Fruit fly (Drosophila melanogaster) whole organism, embryonic: ENCODE results near the gene Cyp312a1.

Experiments
- Aef1 ChIP-seq: fragments of 200-800 bp; sonication (Bioruptor generic); IDR thresholded peaks from 3 replicates; pipeline ENCODE4 v1.3.6; 2022; ENCODE audit warnings: missing biosample characterization, missing genetic modification characterization
- B-H2 ChIP-seq: fragments of 200-800 bp; sonication (Bioruptor generic); optimal IDR thresholded peaks from 2 replicates; lab custom pipeline; 2018; ENCODE audit warnings: missing biosample characterization, mild to moderate bottlenecking, missing genetic modification characterization
- CG10321 ChIP-seq: fragments of 200-800 bp; sonication (Bioruptor generic); IDR thresholded peaks from 2 replicates; pipeline ENCODE4 v1.3.6; 2022; ENCODE audit warnings: missing biosample characterization, missing genetic modification characterization
- CG11560 ChIP-seq: fragments of 200-800 bp; sonication (Bioruptor generic); IDR thresholded peaks from 3 replicates; pipeline ENCODE4 v1.3.6; 2022; ENCODE audit warnings: missing biosample characterization, missing genetic modification characterization
- CG12071 ChIP-seq: fragments of 200-800 bp; sonication (Bioruptor generic); optimal IDR thresholded peaks from 3 replicates; lab custom pipeline; 2018; ENCODE audit warnings: missing biosample characterization, mild to moderate bottlenecking, missing genetic modification characterization
- CG2889 ChIP-seq: fragments of 200-800 bp; sonication (Bioruptor generic); IDR thresholded peaks from 3 replicates; pipeline ENCODE4 v1.3.6; 2022; ENCODE audit warnings: missing biosample characterization, missing genetic modification characterization
- CG30020 ChIP-seq: fragments of 200-800 bp; optimal IDR thresholded peaks from 2 replicates; lab custom pipeline; 2019; ENCODE audit warnings: missing biosample characterization, mild to moderate bottlenecking, missing genetic modification characterization, moderate library complexity
- CG5953 ChIP-seq: fragments of 200-800 bp; sonication (Bioruptor generic); IDR thresholded peaks from 2 replicates; pipeline ENCODE4 v1.3.6; 2022; ENCODE audit warnings: missing biosample characterization, missing genetic modification characterization
- CG7556 ChIP-seq: fragments of 200-800 bp; sonication (Bioruptor generic); optimal IDR thresholded peaks from 2 replicates; lab custom pipeline; 2017; ENCODE audit warnings: missing biosample characterization, mild to moderate bottlenecking, missing genetic modification characterization
- CG9215 ChIP-seq: fragments of 200-800 bp; sonication (Bioruptor generic); IDR thresholded peaks from 2 replicates; pipeline ENCODE4 v1.3.6; 2022; ENCODE audit warnings: missing biosample characterization, missing genetic modification characterization
- CG9437 ChIP-seq: fragments of 200-800 bp; sonication (Bioruptor generic); optimal IDR thresholded peaks from 2 replicates; lab custom pipeline; 2018; ENCODE audit warnings: missing biosample characterization, mild to moderate bottlenecking, missing genetic modification characterization
- CHES-1-like ChIP-seq: fragments of 200-800 bp; sonication (Bioruptor generic); optimal IDR thresholded peaks from 2 replicates; lab custom pipeline; 2016; ENCODE audit warnings: missing biosample characterization, missing genetic modification characterization
- Camta ChIP-seq: fragments of 200-800 bp; sonication (Bioruptor generic); optimal IDR thresholded peaks from 2 replicates; lab custom pipeline; 2016; ENCODE audit warnings: missing biosample characterization, missing genetic modification characterization
- Chrac-16 ChIP-seq: fragments of 200-800 bp; sonication (Bioruptor generic); optimal IDR thresholded peaks from 3 replicates; lab custom pipeline; 2016; ENCODE audit warnings: missing biosample characterization, missing genetic modification characterization
- D19B ChIP-seq: fragments of 200-800 bp; sonication (Bioruptor generic); optimal IDR thresholded peaks from 2 replicates; lab custom pipeline; 2017; ENCODE audit warnings: missing biosample characterization, mild to moderate bottlenecking, missing genetic modification characterization
- Hand ChIP-seq: fragments of 200-800 bp; sonication (Bioruptor generic); optimal IDR thresholded peaks from 2 replicates; lab custom pipeline; 2017; ENCODE audit warnings: mild to moderate bottlenecking, missing biosample characterization, missing genetic modification reagents, missing genetic modification characterization
- Hr78 ChIP-seq, 2 experiments: fragments of 200-800 bp in 1 of 2; fragments of >200 bp in 1 of 2; sonication (Bioruptor generic) in 1 of 2; optimal IDR thresholded peaks; 2 replicates each; lab custom pipeline; 2017 to 2019; ENCODE audit warnings: missing biosample characterization in 2 of 2, missing genetic modification characterization in 2 of 2, mild to moderate bottlenecking in 1 of 2, moderate library complexity in 1 of 2
- Lhr ChIP-seq: fragments of 200-800 bp; sonication (Bioruptor generic); optimal IDR thresholded peaks from 3 replicates; lab custom pipeline; 2017; ENCODE audit warnings: mild to moderate bottlenecking, missing biosample characterization, missing genetic modification reagents, missing genetic modification characterization
- Lim3 ChIP-seq: fragments of 200-800 bp; sonication (Bioruptor generic); IDR thresholded peaks from 2 replicates; pipeline ENCODE4 v1.3.6; 2022; ENCODE audit warnings: missing biosample characterization, missing genetic modification characterization
- Myb ChIP-seq: fragments of 200-800 bp; sonication (Bioruptor generic); optimal IDR thresholded peaks from 2 replicates; lab custom pipeline; 2016; ENCODE audit warnings: missing biosample characterization, missing genetic modification characterization
- NK7.1 ChIP-seq: fragments of 200-800 bp; sonication (Bioruptor generic); optimal IDR thresholded peaks from 3 replicates; lab custom pipeline; 2016; ENCODE audit warnings: missing biosample characterization, missing genetic modification characterization
- PHDP ChIP-seq: fragments of 200-800 bp; sonication (Bioruptor generic); optimal IDR thresholded peaks from 3 replicates; lab custom pipeline; 2018; ENCODE audit warnings: missing biosample characterization, mild to moderate bottlenecking, missing genetic modification characterization, moderate library complexity
- Ssrp ChIP-seq: fragments of 200-800 bp; sonication (Bioruptor generic); optimal IDR thresholded peaks from 2 replicates; lab custom pipeline; 2018; ENCODE audit warnings: missing biosample characterization, mild to moderate bottlenecking, missing genetic modification characterization, moderate library complexity
- Usf ChIP-seq: fragments of 200-800 bp; sonication (Bioruptor generic); optimal IDR thresholded peaks from 2 replicates; lab custom pipeline; 2017; ENCODE audit warnings: missing genotype, missing biosample characterization, missing genetic modification characterization
- bab2 ChIP-seq: fragments of 200-800 bp; sonication (Bioruptor generic); optimal IDR thresholded peaks from 2 replicates; lab custom pipeline; 2016; ENCODE audit warnings: missing biosample characterization, missing genetic modification characterization
- bowl ChIP-seq: fragments of 200-800 bp; sonication (Bioruptor generic); IDR thresholded peaks from 2 replicates; pipeline ENCODE4 v1.3.6; 2022; ENCODE audit warnings: missing biosample characterization, missing genetic modification characterization
- eve ChIP-seq, 2 experiments: fragments of >200 bp; optimal IDR thresholded peaks; 2 replicates each; lab custom pipeline; 2017; ENCODE audit warnings: missing biosample characterization in 2 of 2, missing genetic modification characterization in 2 of 2
- ftz-f1 ChIP-seq: fragments of 200-800 bp; sonication (Bioruptor generic); optimal IDR thresholded peaks from 2 replicates; lab custom pipeline; 2016; ENCODE audit warnings: missing biosample characterization, missing genetic modification characterization
- gce ChIP-seq: fragments of 200-800 bp; sonication (Bioruptor generic); IDR thresholded peaks from 3 replicates; pipeline ENCODE4 v1.3.6; 2022; ENCODE audit warnings: missing biosample characterization, missing genetic modification characterization
- gem ChIP-seq: fragments of 200-800 bp; sonication (Bioruptor generic); optimal IDR thresholded peaks from 2 replicates; lab custom pipeline; 2019; ENCODE audit warnings: missing biosample characterization, mild to moderate bottlenecking, missing genetic modification characterization, moderate library complexity
- her ChIP-seq: fragments of 200-800 bp; sonication (Bioruptor generic); optimal IDR thresholded peaks from 2 replicates; lab custom pipeline; 2016; ENCODE audit warnings: missing biosample characterization, missing genetic modification characterization
- hkb ChIP-seq, 2 experiments: fragments of 200-800 bp in 1 of 2; fragments of >200 bp in 1 of 2; sonication (Bioruptor generic) in 1 of 2; IDR thresholded peaks in 1 of 2; optimal IDR thresholded peaks in 1 of 2; 2 replicates each; pipeline versions ENCODE4 v1.3.6 to Lab custom; 2017 to 2022; ENCODE audit warnings: missing biosample characterization in 1 of 2, missing genetic modification characterization in 1 of 2
- jigr1 ChIP-seq: fragments of 200-800 bp; sonication (Bioruptor generic); IDR thresholded peaks from 3 replicates; pipeline ENCODE4 v1.3.6; 2022; ENCODE audit warnings: missing biosample characterization, missing genetic modification characterization
- p53 ChIP-seq: fragments of 200-800 bp; sonication (Bioruptor generic); optimal IDR thresholded peaks from 2 replicates; lab custom pipeline; 2016; ENCODE audit warnings: missing biosample characterization, missing genetic modification characterization
- pho ChIP-seq: fragments of 200-800 bp; sonication (Bioruptor generic); optimal IDR thresholded peaks from 2 replicates; lab custom pipeline; 2016; ENCODE audit warnings: missing biosample characterization, missing genetic modification characterization
- ro ChIP-seq: fragments of 200-800 bp; sonication (Bioruptor generic); IDR thresholded peaks from 2 replicates; pipeline ENCODE4 v1.3.6; 2022; ENCODE audit warnings: missing biosample characterization, missing genetic modification characterization
- row ChIP-seq: fragments of 200-800 bp; sonication (Bioruptor generic); IDR thresholded peaks from 3 replicates; pipeline ENCODE4 v1.3.6; 2022; ENCODE audit warnings: missing biosample characterization, missing genetic modification characterization
- run ChIP-seq: fragments of 200-800 bp; sonication (Bioruptor generic); optimal IDR thresholded peaks from 3 replicates; lab custom pipeline; 2018; ENCODE audit warnings: missing biosample characterization, mild to moderate bottlenecking, missing genetic modification characterization
- salm ChIP-seq: fragments of 200-800 bp; sonication (Bioruptor generic); optimal IDR thresholded peaks from 2 replicates; lab custom pipeline; 2018; ENCODE audit warnings: missing biosample characterization, mild to moderate bottlenecking, missing genetic modification characterization
- sc ChIP-seq, 3 experiments: fragments of >200 bp in 2 of 3; fragments of 200-800 bp in 1 of 3; sonication (Bioruptor generic) in 1 of 3; optimal IDR thresholded peaks; 2 replicates in 2 of 3; 3 replicates in 1 of 3; lab custom pipeline; 2017; ENCODE audit warnings: mild to moderate bottlenecking in 1 of 3, missing biosample characterization in 1 of 3, missing genetic modification characterization in 1 of 3, missing genetic modification reagents in 1 of 3
- schlank ChIP-seq: fragments of 200-800 bp; sonication (Bioruptor generic); optimal IDR thresholded peaks from 2 replicates; lab custom pipeline; 2018; ENCODE audit warnings: missing biosample characterization, mild to moderate bottlenecking, missing genetic modification characterization
- seq ChIP-seq: fragments of 200-800 bp; sonication (Bioruptor generic); IDR thresholded peaks from 2 replicates; pipeline ENCODE4 v1.3.6; 2022; ENCODE audit warnings: missing biosample characterization, missing genetic modification characterization
- shn ChIP-seq: fragments of 200-800 bp; sonication (Bioruptor generic); optimal IDR thresholded peaks from 3 replicates; lab custom pipeline; 2016; ENCODE audit warnings: missing biosample characterization, missing genetic modification characterization
- sim ChIP-seq: fragments of 200-800 bp; sonication (Bioruptor generic); IDR thresholded peaks from 2 replicates; pipeline ENCODE4 v1.3.6; 2022; ENCODE audit warnings: missing biosample characterization, missing genetic modification characterization
- slp2 ChIP-seq: fragments of 200-800 bp; sonication (Bioruptor generic); optimal IDR thresholded peaks from 2 replicates; lab custom pipeline; 2016; ENCODE audit warnings: missing biosample characterization, missing genetic modification characterization
- so ChIP-seq: fragments of 200-800 bp; sonication (Bioruptor generic); IDR thresholded peaks from 3 replicates; pipeline ENCODE4 v1.3.6; 2022; ENCODE audit warnings: missing biosample characterization, missing genetic modification characterization
- ssp ChIP-seq: fragments of 200-800 bp; sonication (Bioruptor generic); IDR thresholded peaks from 2 replicates; pipeline ENCODE4 v1.3.6; 2022; ENCODE audit warnings: missing biosample characterization, missing genetic modification characterization
- vnd ChIP-seq: fragments of 200-800 bp; sonication (Bioruptor generic); IDR thresholded peaks from 3 replicates; pipeline ENCODE4 v1.3.6; 2022; ENCODE audit warnings: missing biosample characterization, missing genetic modification characterization; ENCODE audit not compliant: partially characterized antibody
- zen ChIP-seq: fragments of 200-800 bp; sonication (Bioruptor generic); optimal IDR thresholded peaks from 3 replicates; lab custom pipeline; 2018; ENCODE audit warnings: missing biosample characterization, mild to moderate bottlenecking, missing genetic modification characterization, moderate library complexity

Cyp312a1 gene

dm6 chr3L:18148418-18148973 is 16.0 kb upstream of the Cyp312a1 start, which contains the start of gene CG7330 (continued):
- TF ChIP-seq shn (GFP tag; lab: Kevin White, UChicago) = peak; percentile 24
- no peak for TF ChIP-seq her (GFP tag; lab: Kevin White, UChicago)
- peak; percentile 97 for TF ChIP-seq gem (tag; lab: Kevin White, UChicago)
- peak; percentile 82 for TF ChIP-seq CG9215 (GFP tag; lab: Robert Waterston, UW)
- TF ChIP-seq Camta = peak; percentile 38
- TF ChIP-seq Lim3 (GFP tag; lab: Robert Waterston, UW) = 0 out of 2 replicates have a peak, but pooled peaks have one; percentile 44
- 0 out of 2 replicates have a peak, but pooled peaks have one; percentile 40 for TF ChIP-seq sim (GFP tag; lab: Robert Waterston, UW)
- peak; percentile 35; the same call in 1 of the 3 replicates for TF ChIP-seq gce (GFP tag; lab: Robert Waterston, UW)
- TF ChIP-seq Usf = peak; percentile 85
- TF ChIP-seq schlank (tag; lab: Kevin White, UChicago) = peak; percentile 60
- TF ChIP-seq PHDP (tag; lab: Kevin White, UChicago) = peak; percentile 95
- TF ChIP-seq ssp (GFP tag; lab: Robert Waterston, UW) = peak; percentile 81; the same call in 1 of the 2 replicates
- TF ChIP-seq Myb = no peak
- peak; percentile 51 for TF ChIP-seq B-H2 (GFP tag; lab: Kevin White, UChicago)
- peak; percentile 88 for TF ChIP-seq Chrac-16 (GFP tag; lab: Kevin White, UChicago)
- peak; percentile 89 for TF ChIP-seq jigr1 (GFP tag; lab: Robert Waterston, UW)
- no peak for TF ChIP-seq vnd (GFP tag; lab: Robert Waterston, UW)
- peak; percentile 79 for TF ChIP-seq CG12071 (GFP tag; lab: Kevin White, UChicago)
- TF ChIP-seq Ssrp (tag; lab: Kevin White, UChicago) = peak; percentile 92
- TF ChIP-seq bab2 (GFP tag; lab: Kevin White, UChicago) = peak; percentile 18
- peak; percentile 88 for TF ChIP-seq seq (GFP tag; lab: Robert Waterston, UW)
- TF ChIP-seq sc (optimal IDR thresholded peaks at IDR 0.05; lab: Kevin White, UChicago) = no peak
- TF ChIP-seq sc (GFP tag; optimal IDR thresholded peaks at IDR 0.05; lab: Kevin White, UChicago) = peak; percentile 79
- peak; percentile 76; the same call in 2 of the 3 replicates for TF ChIP-seq CG2889
- TF ChIP-seq bowl (GFP tag; lab: Robert Waterston, UW) = peak; percentile 76
- TF ChIP-seq p53 (GFP tag; lab: Kevin White, UChicago) = no peak
- peak in 1 of 2 experiments; percentile 98 for TF ChIP-seq eve (GFP tag; optimal IDR thresholded peaks at IDR 0.05; lab: Kevin White, UChicago)
- peak; percentile 93 for TF ChIP-seq salm (tag; lab: Kevin White, UChicago)
- peak; percentile 57; the same call in 1 of the 3 replicates for TF ChIP-seq CG11560 (tag; lab: Robert Waterston, UW)
- peak; percentile 91 for TF ChIP-seq CG9437 (GFP tag; lab: Kevin White, UChicago)
- TF ChIP-seq CG5953 = peak; percentile 75
- peak; percentile 14 for TF ChIP-seq slp2 (GFP tag; lab: Kevin White, UChicago)
- peak; percentile 84 for TF ChIP-seq Aef1 (GFP tag; lab: Robert Waterston, UW)
- peak; percentile 85 for TF ChIP-seq Hand (GFP tag; lab: Kevin White, UChicago)
- TF ChIP-seq Hr78 (GFP tag; optimal IDR thresholded peaks at IDR 0.05; lab: Kevin White, UChicago) = peak in 1 of 2 experiments; percentile 82
- TF ChIP-seq Lhr (GFP tag; lab: Kevin White, UChicago) = peak; percentile 55
- 0 out of 2 replicates have a peak, but pooled peaks have one; percentile 12 for TF ChIP-seq CG10321 (GFP tag; lab: Robert Waterston, UW)
- peak; percentile 55 for TF ChIP-seq pho (GFP tag; lab: Kevin White, UChicago)
- TF ChIP-seq NK7.1 = no peak
- peak; percentile 69 for TF ChIP-seq zen
- peak; percentile 76 for TF ChIP-seq D19B (GFP tag; lab: Kevin White, UChicago)
- peak; percentile 95 for TF ChIP-seq run (tag; lab: Kevin White, UChicago)
- no peak for TF ChIP-seq hkb (optimal IDR thresholded peaks at IDR 0.05; lab: Kevin White, UChicago)
- TF ChIP-seq hkb (GFP tag; IDR thresholded peaks at IDR 0.05; lab: Robert Waterston, UW) = no peak; the same call in none of the 2 replicates
- TF ChIP-seq CHES-1-like (GFP tag; lab: Kevin White, UChicago) = peak; percentile 57
- peak; percentile 97 for TF ChIP-seq CG7556 (GFP tag; lab: Kevin White, UChicago)
- peak; percentile 66; the same call in 1 of the 2 replicates for TF ChIP-seq ro
- peak; percentile 85 for TF ChIP-seq row (GFP tag; lab: Robert Waterston, UW)
- TF ChIP-seq CG30020 = peak; percentile 66
- TF ChIP-seq ftz-f1 (GFP tag; lab: Kevin White, UChicago) = no peak
- TF ChIP-seq so (GFP tag; lab: Robert Waterston, UW) = peak; percentile 94; the same call in 2 of the 3 replicates
